Fruit fly (Drosophila melanogaster) whole organism, adult: Measurements from ENCODE around the gene vvl.

ENCODE experiments used
- CG11617 ChIP-seq: fragments of 200-800 bp; sonication (Bioruptor generic); optimal IDR thresholded peaks from 2 replicates; lab custom pipeline; 2017; ENCODE audit warnings: mild to moderate bottlenecking, missing biosample characterization, missing genetic modification reagents, missing genetic modification characterization
- CG12768 ChIP-seq: fragments of 200-800 bp; sonication (Bioruptor generic); optimal IDR thresholded peaks from 2 replicates; lab custom pipeline; 2017; ENCODE audit warnings: missing biosample characterization, missing genetic modification characterization, mild to moderate bottlenecking, moderate library complexity, missing genetic modification reagents
- CG14711 ChIP-seq: fragments of 200-800 bp; sonication (Bioruptor generic); optimal IDR thresholded peaks from 2 replicates; lab custom pipeline; 2018; ENCODE audit warnings: missing biosample characterization, mild to moderate bottlenecking, missing genetic modification characterization, moderate library complexity
- CG1620 ChIP-seq: fragments of 200-800 bp; sonication (Bioruptor generic); optimal IDR thresholded peaks from 2 replicates; lab custom pipeline; 2016; ENCODE audit warnings: missing biosample characterization, missing genetic modification characterization
- CG33017 ChIP-seq: fragments of 200-800 bp; sonication (Bioruptor generic); optimal IDR thresholded peaks from 2 replicates; lab custom pipeline; 2018; ENCODE audit warnings: missing biosample characterization, mild to moderate bottlenecking, missing genetic modification characterization, moderate library complexity
- CG5204 ChIP-seq: fragments of 200-800 bp; sonication (Bioruptor generic); optimal IDR thresholded peaks from 2 replicates; lab custom pipeline; 2016; ENCODE audit warnings: missing biosample characterization, missing genetic modification characterization
- CG7045 ChIP-seq: fragments of 200-800 bp; sonication (Bioruptor generic); optimal IDR thresholded peaks from 2 replicates; lab custom pipeline; 2017; ENCODE audit warnings: missing biosample characterization, mild to moderate bottlenecking, missing genetic modification characterization
- CG7101 ChIP-seq: fragments of 200-800 bp; sonication (Bioruptor generic); optimal IDR thresholded peaks from 2 replicates; lab custom pipeline; 2018; ENCODE audit warnings: missing biosample characterization, mild to moderate bottlenecking, missing genetic modification characterization, moderate library complexity
- Clk ChIP-seq: fragments of 200-800 bp; sonication (Bioruptor generic); optimal IDR thresholded peaks from 2 replicates; lab custom pipeline; 2017; ENCODE audit warnings: missing biosample characterization, missing genetic modification characterization
- Crg-1 ChIP-seq: fragments of 200-800 bp; sonication (Bioruptor generic); optimal IDR thresholded peaks from 2 replicates; lab custom pipeline; 2016; ENCODE audit warnings: missing biosample characterization, missing genetic modification characterization
- Hr96 ChIP-seq: fragments of 200-800 bp; sonication (Bioruptor generic); optimal IDR thresholded peaks from 2 replicates; lab custom pipeline; 2016; ENCODE audit warnings: missing biosample characterization, missing genetic modification characterization
- Mnt ChIP-seq: fragments of 200-800 bp; sonication (Bioruptor generic); optimal IDR thresholded peaks from 2 replicates; lab custom pipeline; 2016; ENCODE audit warnings: missing biosample characterization, mild to moderate bottlenecking, missing genetic modification characterization
- bab1 ChIP-seq: fragments of 200-800 bp; sonication (Bioruptor generic); optimal IDR thresholded peaks from 3 replicates; lab custom pipeline; 2019; ENCODE audit warnings: missing biosample characterization, mild to moderate bottlenecking, missing genetic modification characterization, moderate library complexity
- cic ChIP-seq: fragments of 200-800 bp; sonication (Bioruptor generic); optimal IDR thresholded peaks from 2 replicates; lab custom pipeline; 2017; ENCODE audit warnings: missing biosample characterization, mild to moderate bottlenecking, missing genetic modification characterization, moderate library complexity
- cnc ChIP-seq, 2 experiments: fragments of >200 bp; optimal IDR thresholded peaks; 2 replicates each; lab custom pipeline; 2017
- kay ChIP-seq: fragments of 200-800 bp; sonication (Bioruptor generic); peaks from one replicate; lab custom pipeline; 2016; ENCODE audit warnings: missing biosample characterization, missing genetic modification characterization, borderline replicate concordance
- ovo ChIP-seq: fragments of 200-800 bp; sonication (Bioruptor generic); optimal IDR thresholded peaks from 2 replicates; lab custom pipeline; 2016; ENCODE audit warnings: missing biosample characterization, missing genetic modification characterization
- pad ChIP-seq: fragments of 200-800 bp; sonication (Bioruptor generic); optimal IDR thresholded peaks from 3 replicates; lab custom pipeline; 2017; ENCODE audit warnings: missing biosample characterization, missing genetic modification characterization, mild to moderate bottlenecking, moderate library complexity, missing genetic modification reagents
- tj ChIP-seq: fragments of 200-800 bp; sonication (Bioruptor generic); optimal IDR thresholded peaks from 3 replicates; lab custom pipeline; 2017; ENCODE audit warnings: missing biosample characterization, mild to moderate bottlenecking, missing genetic modification characterization, moderate library complexity
- toe ChIP-seq: fragments of 200-800 bp; sonication (Bioruptor generic); optimal IDR thresholded peaks from 2 replicates; lab custom pipeline; 2016; ENCODE audit warnings: missing biosample characterization, missing genetic modification characterization

The vvl gene

DNA sequence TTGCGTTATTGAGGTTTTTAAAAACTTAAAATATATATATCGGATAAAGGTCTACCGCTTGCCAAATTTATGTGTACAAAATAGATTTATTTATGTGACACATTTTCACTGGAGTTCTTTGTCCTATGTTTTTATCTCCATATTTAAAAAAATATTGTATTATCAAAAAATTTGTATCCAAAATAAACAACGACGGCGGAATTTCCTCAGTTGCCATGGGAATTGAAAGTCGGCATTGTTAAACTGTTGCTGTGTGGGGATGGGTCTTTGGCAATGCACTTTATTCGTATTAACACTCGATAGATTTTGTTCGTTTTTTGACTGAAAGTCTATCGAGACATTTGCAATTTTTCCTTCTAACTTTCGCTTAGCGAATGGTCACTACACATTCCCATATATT, 26.8 kb upstream of the vvl start, which contains the start of gene Rsph3:
Gene Rsph3 (minus strand): TSS at position 101 of the 400 bp plus-strand sequence.
- TF ChIP-seq CG11617 (GFP tag; lab: Kevin White, UChicago), result no peak
- TF ChIP-seq pad (GFP tag; lab: Kevin White, UChicago), result no peak
- no peak for TF ChIP-seq CG12768 (GFP tag; lab: Kevin White, UChicago)
- no peak for TF ChIP-seq CG33017
- TF ChIP-seq tj (GFP tag; lab: Kevin White, UChicago), result no peak
- TF ChIP-seq toe (GFP tag; lab: Kevin White, UChicago), result no peak

DNA sequence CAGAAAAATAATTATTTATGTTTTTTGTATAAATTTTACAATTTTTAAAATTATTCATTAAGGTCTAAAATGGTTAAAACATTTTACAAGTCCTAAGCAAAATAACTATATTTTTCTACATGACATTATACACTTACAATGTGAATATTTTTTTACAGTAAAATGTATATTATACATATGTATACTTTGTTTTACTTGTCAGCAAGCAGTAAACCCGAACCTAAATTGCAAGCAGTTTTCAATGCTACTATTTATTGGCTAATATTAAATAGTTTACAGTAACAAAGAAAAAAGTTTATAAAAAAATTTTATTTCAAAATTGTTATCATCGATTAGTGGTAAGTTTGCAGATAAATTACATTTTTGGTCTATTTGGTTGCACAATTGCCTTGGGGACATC, 26.1 kb upstream of the vvl start:
- TF ChIP-seq CG12768 (GFP tag; lab: Kevin White, UChicago) (no peak), CG7101 (tag; lab: Kevin White, UChicago) (no peak), tj (GFP tag; lab: Kevin White, UChicago) (no peak), CG1620 (GFP tag; lab: Kevin White, UChicago) (no peak), CG14711 (tag; lab: Kevin White, UChicago) (no peak), CG7045 (GFP tag; lab: Kevin White, UChicago) (no peak), Hr96 (no peak), Mnt (GFP tag; lab: Kevin White, UChicago) (no peak), CG11617 (GFP tag; lab: Kevin White, UChicago) (no peak), Clk (GFP tag; lab: Kevin White, UChicago) (no peak), kay (GFP tag; lab: Kevin White, UChicago) (no peak), ovo (no peak), toe (GFP tag; lab: Kevin White, UChicago) (no peak), Crg-1 (no peak), pad (GFP tag; lab: Kevin White, UChicago) (no peak), CG33017 (no peak), bab1 (no peak)

dm6 chr3L:6764535-6765187, 25.3 kb upstream of the vvl start:
- no peak for TF ChIP-seq CG11617 (GFP tag; lab: Kevin White, UChicago)
- no peak for TF ChIP-seq CG5204
- TF ChIP-seq Mnt (GFP tag; lab: Kevin White, UChicago), result no peak
- no peak for TF ChIP-seq tj (GFP tag; lab: Kevin White, UChicago)
- no peak for TF ChIP-seq CG12768 (GFP tag; lab: Kevin White, UChicago)
- no peak for TF ChIP-seq CG1620 (GFP tag; lab: Kevin White, UChicago)
- no peak for TF ChIP-seq kay (GFP tag; lab: Kevin White, UChicago)
- no peak for TF ChIP-seq pad (GFP tag; lab: Kevin White, UChicago)
- no peak for TF ChIP-seq CG33017
- no peak for TF ChIP-seq Clk (GFP tag; lab: Kevin White, UChicago)

DNA sequence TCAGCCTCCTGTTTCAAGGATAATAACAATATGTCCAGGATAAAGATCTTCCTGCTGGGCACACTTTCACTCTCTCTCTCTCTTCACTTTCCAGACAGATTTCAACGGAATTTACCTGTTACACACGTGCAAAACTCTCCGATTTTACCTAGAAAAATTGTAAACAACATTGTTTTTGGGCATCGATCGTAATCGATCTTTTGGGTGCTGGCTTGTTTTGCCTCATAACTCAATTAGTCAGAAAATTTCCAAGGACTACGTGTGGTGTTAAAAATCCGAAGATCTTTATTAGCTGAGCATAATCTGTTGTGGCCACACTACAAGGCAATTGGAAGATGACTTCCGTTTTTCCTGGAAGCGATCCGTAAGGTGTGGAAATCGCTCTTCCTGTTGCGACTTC, 22.8 kb upstream of the vvl start:
- no peak for TF ChIP-seq Hr96
- no peak for TF ChIP-seq CG33017
- TF ChIP-seq tj (GFP tag; lab: Kevin White, UChicago), result no peak
- no peak for TF ChIP-seq kay (GFP tag; lab: Kevin White, UChicago)
- TF ChIP-seq CG7101 (tag; lab: Kevin White, UChicago), result no peak
- no peak for TF ChIP-seq CG5204
- TF ChIP-seq cnc (optimal IDR thresholded peaks at IDR 0.05; lab: Kevin White, UChicago), result no peak
- no peak for TF ChIP-seq CG1620 (GFP tag; lab: Kevin White, UChicago)
- no peak for TF ChIP-seq CG14711 (tag; lab: Kevin White, UChicago)
- no peak for TF ChIP-seq CG12768 (GFP tag; lab: Kevin White, UChicago)
- TF ChIP-seq pad (GFP tag; lab: Kevin White, UChicago), result no peak
- TF ChIP-seq bab1, result no peak
- TF ChIP-seq cic, result no peak

DNA sequence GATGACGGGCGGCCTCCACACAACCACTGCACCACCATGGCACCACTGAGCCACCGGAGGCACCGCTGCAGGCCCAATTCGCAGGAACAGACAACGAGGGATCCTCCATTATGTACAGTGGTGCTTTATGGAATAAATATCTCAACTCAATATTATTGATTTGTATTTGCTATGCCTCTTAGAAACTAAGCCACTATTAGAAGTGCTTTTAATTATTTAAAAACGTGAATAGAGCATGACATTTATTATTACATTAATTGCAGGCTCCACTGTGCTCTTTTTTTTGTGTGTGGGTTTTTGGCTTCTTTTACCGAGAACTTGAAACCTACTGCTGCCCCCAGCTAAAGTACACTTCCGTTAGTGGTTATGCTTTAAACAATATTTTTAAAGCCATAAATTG, 18.8 kb upstream of the vvl start:
- TF ChIP-seq Mnt (GFP tag; lab: Kevin White, UChicago) (no peak), CG1620 (GFP tag; lab: Kevin White, UChicago) (no peak), pad (GFP tag; lab: Kevin White, UChicago) (no peak), CG12768 (GFP tag; lab: Kevin White, UChicago) (no peak), CG7101 (tag; lab: Kevin White, UChicago) (no peak), CG14711 (tag; lab: Kevin White, UChicago) (no peak), Crg-1 (no peak), Hr96 (no peak), toe (GFP tag; lab: Kevin White, UChicago) (no peak), CG11617 (GFP tag; lab: Kevin White, UChicago) (no peak), cic (no peak), bab1 (no peak)

dm6 chr3L:6771851-6772250, 18.1 kb upstream of the vvl start:
- TF ChIP-seq cnc (optimal IDR thresholded peaks at IDR 0.05; lab: Kevin White, UChicago) (no peak), CG7101 (tag; lab: Kevin White, UChicago) (no peak), CG14711 (tag; lab: Kevin White, UChicago) (no peak), bab1 (no peak), CG12768 (GFP tag; lab: Kevin White, UChicago) (no peak)

DNA sequence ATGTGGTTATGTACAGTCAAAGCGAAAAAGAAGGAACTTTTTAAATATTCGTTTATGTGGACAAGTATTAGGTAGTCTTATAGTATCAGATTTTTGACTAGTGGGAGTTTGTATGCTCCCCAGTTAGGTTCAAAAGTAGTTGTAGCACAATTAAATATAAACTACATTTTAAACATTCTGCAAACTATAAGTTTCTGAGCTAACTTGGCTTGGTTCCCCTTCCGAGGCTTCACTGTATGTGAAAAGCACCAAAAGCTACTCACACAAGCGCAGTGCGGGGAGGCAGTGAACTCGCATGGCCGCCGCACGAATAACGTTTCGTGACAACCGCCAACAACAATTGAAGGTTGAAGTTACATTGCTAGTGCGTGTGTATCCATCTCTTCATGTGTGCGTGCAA, 12.3 kb upstream of the vvl start:
- TF ChIP-seq CG1620 (GFP tag; lab: Kevin White, UChicago) (no peak), toe (GFP tag; lab: Kevin White, UChicago) (no peak), cic (no peak), CG7101 (tag; lab: Kevin White, UChicago) (no peak), bab1 (no peak), CG33017 (no peak), ovo (no peak), CG7045 (GFP tag; lab: Kevin White, UChicago) (no peak), Hr96 (no peak), Crg-1 (no peak), kay (GFP tag; lab: Kevin White, UChicago) (no peak), pad (GFP tag; lab: Kevin White, UChicago) (no peak), CG11617 (GFP tag; lab: Kevin White, UChicago) (no peak), cnc (optimal IDR thresholded peaks at IDR 0.05; lab: Kevin White, UChicago) (no peak), Clk (GFP tag; lab: Kevin White, UChicago) (no peak), tj (GFP tag; lab: Kevin White, UChicago) (no peak)
